Fruit fly (Drosophila melanogaster) whole organism, pupa: ENCODE results near the gene UQCR-Q.

Experiments used
- CG10348 ChIP-seq: fragments of 200-800 bp; sonication (Bioruptor generic); IDR thresholded peaks from 2 replicates; pipeline ENCODE4 v1.3.6; 2022; ENCODE audit warnings: missing biosample characterization, missing genetic modification characterization
- CG13204 ChIP-seq: fragments of 200-800 bp; sonication (Bioruptor generic); optimal IDR thresholded peaks from 2 replicates; lab custom pipeline; 2018; ENCODE audit warnings: missing biosample characterization, mild to moderate bottlenecking, missing genetic modification characterization, moderate library complexity
- CG14655 ChIP-seq: fragments of 200-800 bp; sonication (Bioruptor generic); optimal IDR thresholded peaks from 3 replicates; lab custom pipeline; 2017; ENCODE audit warnings: mild to moderate bottlenecking, missing biosample characterization, missing genetic modification reagents, missing genetic modification characterization
- CG15710 ChIP-seq: fragments of 200-800 bp; sonication (Bioruptor generic); optimal IDR thresholded peaks from 2 replicates; lab custom pipeline; 2018; ENCODE audit warnings: missing biosample characterization, mild to moderate bottlenecking, missing genetic modification characterization, moderate library complexity
- CG34367 ChIP-seq: fragments of 200-800 bp; sonication (Bioruptor generic); optimal IDR thresholded peaks from 2 replicates; lab custom pipeline; 2018; ENCODE audit warnings: missing biosample characterization, mild to moderate bottlenecking, missing genetic modification characterization
- Pif1A ChIP-seq: fragments of 200-800 bp; sonication (Bioruptor generic); optimal IDR thresholded peaks from 3 replicates; lab custom pipeline; 2016; ENCODE audit warnings: missing biosample characterization, missing genetic modification characterization
- Pif1B ChIP-seq: fragments of 200-800 bp; sonication (Bioruptor generic); optimal IDR thresholded peaks from 3 replicates; lab custom pipeline; 2016; ENCODE audit warnings: missing biosample characterization, missing genetic modification characterization
- fd96Ca ChIP-seq: fragments of 200-800 bp; sonication (Bioruptor generic); IDR thresholded peaks from 3 replicates; pipeline ENCODE4 v1.3.6; 2022; ENCODE audit warnings: missing biosample characterization, missing genetic modification characterization
- gl ChIP-seq: fragments of 200-800 bp; sonication (Bioruptor generic); optimal IDR thresholded peaks from 2 replicates; lab custom pipeline; 2018; ENCODE audit warnings: missing biosample characterization, mild to moderate bottlenecking, missing genetic modification characterization
- rn ChIP-seq: fragments of 200-800 bp; sonication (Bioruptor generic); IDR thresholded peaks from 2 replicates; pipeline ENCODE4 v1.3.6; 2022; ENCODE audit warnings: missing biosample characterization, missing genetic modification characterization

dm6 chr3L:17433555-17433954 is 41.0 kb upstream of the UQCR-Q start, which contains the start of the genes Coq4 and CG32176:
- peak; percentile 97 for TF ChIP-seq Pif1A
- peak; percentile 74 for TF ChIP-seq CG13204 (GFP tag; lab: Kevin White, UChicago)
- peak; percentile 85 for TF ChIP-seq CG10348
- peak; percentile 95 for TF ChIP-seq Pif1B (GFP tag; lab: Kevin White, UChicago)
- peak; percentile 95 for TF ChIP-seq rn
- TF ChIP-seq CG14655: peak; percentile 95
- TF ChIP-seq CG15710 (tag; lab: Kevin White, UChicago): peak; percentile 95
- peak; percentile 94 for TF ChIP-seq fd96Ca (GFP tag; lab: Robert Waterston, UW)
- peak; percentile 86 for TF ChIP-seq gl (tag; lab: Kevin White, UChicago)
- peak; percentile 93 for TF ChIP-seq CG34367 (tag; lab: Kevin White, UChicago)
